Fruit fly (Drosophila melanogaster) whole organism, embryonic: Measurements from ENCODE around the gene Srrm234.
A peak's percentile ranks its signal among the peaks of the same experiment; 100 is the strongest.

Experiments used
- Awh ChIP-seq: fragments of 200-800 bp; sonication (Bioruptor generic); IDR thresholded peaks from 2 replicates; pipeline ENCODE4, ENCODE4 v1.3.6; 2022; ENCODE audit warnings: missing biosample characterization, missing genetic modification characterization
- Bgb ChIP-seq: fragments of 200-800 bp; sonication (Bioruptor generic); IDR thresholded peaks from 2 replicates; pipeline ENCODE4 v1.3.6; 2022; ENCODE audit warnings: missing biosample characterization, missing genetic modification characterization; ENCODE audit not compliant: partially characterized antibody
- Bteb2 ChIP-seq: fragments of 200-800 bp; sonication (Bioruptor generic); optimal IDR thresholded peaks from 2 replicates; lab custom pipeline; 2016; ENCODE audit warnings: missing biosample characterization, missing genetic modification characterization
- CG10267 ChIP-seq: fragments of 200-800 bp; sonication (Bioruptor generic); optimal IDR thresholded peaks from 2 replicates; lab custom pipeline; 2018; ENCODE audit warnings: missing biosample characterization, mild to moderate bottlenecking, missing genetic modification characterization, moderate library complexity
- CG11398 ChIP-seq: fragments of 200-800 bp; sonication (Bioruptor generic); optimal IDR thresholded peaks from 2 replicates; lab custom pipeline; 2016; ENCODE audit warnings: missing biosample characterization, missing genetic modification characterization
- CG12236 ChIP-seq: fragments of 200-800 bp; sonication (Bioruptor generic); optimal IDR thresholded peaks from 2 replicates; lab custom pipeline; 2016; ENCODE audit warnings: missing biosample characterization, missing genetic modification characterization
- CG14014 ChIP-seq: fragments of 200-800 bp; sonication (Bioruptor generic); IDR thresholded peaks from 2 replicates; pipeline ENCODE4 v1.3.6; 2022; ENCODE audit warnings: missing biosample characterization, missing genetic modification characterization
- CG14050 ChIP-seq: fragments of 200-800 bp; sonication (Bioruptor generic); IDR thresholded peaks from 3 replicates; pipeline ENCODE4 v1.3.6; 2022; ENCODE audit warnings: missing biosample characterization, missing genetic modification characterization
- CG14441 ChIP-seq: fragments of 200-800 bp; sonication (Bioruptor generic); IDR thresholded peaks from 2 replicates; pipeline ENCODE4 v1.3.6; 2022; ENCODE audit warnings: missing biosample characterization, missing genetic modification characterization
- CG17186 ChIP-seq: fragments of 200-800 bp; sonication (Bioruptor generic); optimal IDR thresholded peaks from 3 replicates; lab custom pipeline; 2017; ENCODE audit warnings: missing biosample characterization, missing genetic modification reagents, missing genetic modification characterization
- CG31224 ChIP-seq: fragments of 200-800 bp; sonication (Bioruptor generic); IDR thresholded peaks from 2 replicates; pipeline ENCODE4 v1.3.6; 2022; ENCODE audit warnings: missing biosample characterization, missing genetic modification characterization
- CG32767 ChIP-seq: fragments of 200-800 bp; sonication (Bioruptor generic); IDR thresholded peaks from 2 replicates; pipeline ENCODE4 v1.3.6; 2022; ENCODE audit warnings: missing biosample characterization, missing genetic modification characterization
- CG4820 ChIP-seq: fragments of 200-800 bp; sonication (Bioruptor generic); optimal IDR thresholded peaks from 3 replicates; lab custom pipeline; 2016; ENCODE audit warnings: missing biosample characterization, missing genetic modification characterization
- CG5953 ChIP-seq: fragments of 200-800 bp; sonication (Bioruptor generic); IDR thresholded peaks from 2 replicates; pipeline ENCODE4 v1.3.6; 2022; ENCODE audit warnings: missing biosample characterization, missing genetic modification characterization
- CG6254 ChIP-seq: fragments of 200-800 bp; sonication (Bioruptor generic); optimal IDR thresholded peaks from 3 replicates; lab custom pipeline; 2017; ENCODE audit warnings: mild to moderate bottlenecking, missing biosample characterization, missing genetic modification reagents, missing genetic modification characterization
- CG6272 ChIP-seq: fragments of 200-800 bp; sonication (Bioruptor generic); IDR thresholded peaks from 2 replicates; pipeline ENCODE4 v1.3.6; 2022; ENCODE audit warnings: missing biosample characterization, missing genetic modification characterization
- CG7271 ChIP-seq: fragments of 200-800 bp; sonication (Bioruptor generic); optimal IDR thresholded peaks from 2 replicates; lab custom pipeline; 2018; ENCODE audit warnings: missing biosample characterization, mild to moderate bottlenecking, missing genetic modification characterization, moderate library complexity
- CG7745 ChIP-seq: fragments of 200-800 bp; sonication (Bioruptor generic); optimal IDR thresholded peaks from 2 replicates; lab custom pipeline; 2018; ENCODE audit warnings: missing biosample characterization, mild to moderate bottlenecking, missing genetic modification characterization, moderate library complexity
- CG9876 ChIP-seq: fragments of 200-800 bp; sonication (Bioruptor generic); optimal IDR thresholded peaks from 2 replicates; lab custom pipeline; 2016; ENCODE audit warnings: missing biosample characterization, missing genetic modification characterization
- Chrac-16 ChIP-seq: fragments of 200-800 bp; sonication (Bioruptor generic); optimal IDR thresholded peaks from 3 replicates; lab custom pipeline; 2016; ENCODE audit warnings: missing biosample characterization, missing genetic modification characterization
- CoRest ChIP-seq: fragments of 200-800 bp; sonication (Bioruptor generic); optimal IDR thresholded peaks from 3 replicates; lab custom pipeline; 2018; ENCODE audit warnings: missing biosample characterization, mild to moderate bottlenecking, missing genetic modification characterization, moderate library complexity
- CrebB ChIP-seq: fragments of 200-800 bp; sonication (Bioruptor generic); optimal IDR thresholded peaks from 3 replicates; lab custom pipeline; 2018; ENCODE audit warnings: missing biosample characterization, mild to moderate bottlenecking, missing genetic modification characterization
- D19A ChIP-seq: fragments of 200-800 bp; optimal IDR thresholded peaks from 3 replicates; lab custom pipeline; 2019; ENCODE audit warnings: missing biosample characterization, mild to moderate bottlenecking, missing genetic modification characterization, moderate library complexity
- Dad ChIP-seq: fragments of 200-800 bp; sonication (Bioruptor generic); optimal IDR thresholded peaks from 3 replicates; lab custom pipeline; 2016; ENCODE audit warnings: missing biosample characterization, missing genetic modification characterization
- Dip2 ChIP-seq: fragments of 200-800 bp; sonication (Bioruptor generic); IDR thresholded peaks from 2 replicates; pipeline ENCODE4 v1.3.6; 2022; ENCODE audit warnings: missing biosample characterization, missing genetic modification characterization
- Dref ChIP-seq: fragments of 200-800 bp; sonication (Bioruptor generic); IDR thresholded peaks from 2 replicates; pipeline ENCODE4 v1.3.6; 2022; ENCODE audit warnings: missing biosample characterization, missing genetic modification characterization
- Ets97D ChIP-seq: fragments of 200-800 bp; sonication (Bioruptor generic); optimal IDR thresholded peaks from 3 replicates; lab custom pipeline; 2016; ENCODE audit warnings: missing biosample characterization, missing genetic modification characterization
- Mad ChIP-seq: fragments of 200-800 bp; sonication (Bioruptor generic); optimal IDR thresholded peaks from 2 replicates; lab custom pipeline; 2016; ENCODE audit warnings: missing biosample characterization, missing genetic modification characterization
- NFAT ChIP-seq: fragments of 200-800 bp; sonication (Bioruptor generic); IDR thresholded peaks from 2 replicates; pipeline ENCODE4 v1.3.6; 2022; ENCODE audit warnings: missing biosample characterization, missing genetic modification characterization
- Taf1 ChIP-seq: fragments of 200-800 bp; sonication (Bioruptor generic); IDR thresholded peaks from 2 replicates; pipeline ENCODE4 v1.3.6; 2022; ENCODE audit warnings: missing biosample characterization, missing genetic modification characterization
- Xrp1 ChIP-seq: fragments of 200-800 bp; sonication (Bioruptor generic); IDR thresholded peaks from 2 replicates; pipeline ENCODE4 v1.3.6; 2022; ENCODE audit warnings: missing biosample characterization, missing genetic modification characterization
- al ChIP-seq: fragments of 200-800 bp; sonication (Bioruptor generic); IDR thresholded peaks from 2 replicates; pipeline ENCODE4 v1.3.6; 2022; ENCODE audit warnings: missing biosample characterization, missing genetic modification characterization
- bcd ChIP-seq: fragments of 200-800 bp; sonication (Bioruptor generic); optimal IDR thresholded peaks from 2 replicates; lab custom pipeline; 2017; ENCODE audit warnings: missing biosample characterization, mild to moderate bottlenecking, missing genetic modification characterization
- btn ChIP-seq: fragments of 200-800 bp; sonication (Bioruptor generic); optimal IDR thresholded peaks from 2 replicates; lab custom pipeline; 2016; ENCODE audit warnings: missing biosample characterization, missing genetic modification characterization
- cas ChIP-seq: fragments of 200-800 bp; sonication (Bioruptor generic); IDR thresholded peaks from 2 replicates; pipeline ENCODE4 v1.3.6; 2022; ENCODE audit warnings: missing biosample characterization, missing genetic modification characterization
- chinmo ChIP-seq: fragments of 200-800 bp; sonication (Bioruptor generic); IDR thresholded peaks from 4 replicates; pipeline ENCODE4 v1.3.6; 2022; ENCODE audit warnings: missing biosample characterization, missing genetic modification characterization; ENCODE audit not compliant: partially characterized antibody
- chm ChIP-seq: fragments of 200-800 bp; sonication (Bioruptor generic); IDR thresholded peaks from 2 replicates; pipeline ENCODE4 v1.3.6; 2022; ENCODE audit warnings: missing biosample characterization, missing genetic modification characterization
- dan ChIP-seq: fragments of 200-800 bp; sonication (Bioruptor generic); IDR thresholded peaks from 2 replicates; pipeline ENCODE4 v1.3.6; 2022; ENCODE audit warnings: missing biosample characterization, missing genetic modification characterization
- ftz-f1 ChIP-seq: fragments of 200-800 bp; sonication (Bioruptor generic); optimal IDR thresholded peaks from 2 replicates; lab custom pipeline; 2016; ENCODE audit warnings: missing biosample characterization, missing genetic modification characterization
- grau ChIP-seq: fragments of 200-800 bp; optimal IDR thresholded peaks from 3 replicates; lab custom pipeline; 2019; ENCODE audit warnings: missing biosample characterization, mild to moderate bottlenecking, missing genetic modification characterization, moderate library complexity
- oc ChIP-seq: fragments of 200-800 bp; sonication (Bioruptor generic); optimal IDR thresholded peaks from 2 replicates; lab custom pipeline; 2018; ENCODE audit warnings: missing biosample characterization, mild to moderate bottlenecking, missing genetic modification characterization, moderate library complexity
- p53 ChIP-seq: fragments of 200-800 bp; sonication (Bioruptor generic); optimal IDR thresholded peaks from 2 replicates; lab custom pipeline; 2016; ENCODE audit warnings: missing biosample characterization, missing genetic modification characterization
- prd ChIP-seq, 3 experiments: fragments of >200 bp in 2 of 3; fragments of 200-800 bp in 1 of 3; sonication (Bioruptor generic) in 1 of 3; optimal IDR thresholded peaks in 2 of 3; IDR thresholded peaks in 1 of 3; 2 replicates in 2 of 3; 3 replicates in 1 of 3; pipeline versions ENCODE4 v1.3.6 to Lab custom; 2017 to 2022; ENCODE audit warnings: missing biosample characterization in 1 of 3, missing genetic modification characterization in 1 of 3
- sens-2 ChIP-seq: fragments of 200-800 bp; sonication (Bioruptor generic); IDR thresholded peaks from 2 replicates; pipeline ENCODE4 v1.3.6; 2022; ENCODE audit warnings: missing biosample characterization, missing genetic modification characterization
- slp2 ChIP-seq: fragments of 200-800 bp; sonication (Bioruptor generic); optimal IDR thresholded peaks from 2 replicates; lab custom pipeline; 2016; ENCODE audit warnings: missing biosample characterization, missing genetic modification characterization
- tap ChIP-seq: fragments of 200-800 bp; optimal IDR thresholded peaks from 3 replicates; lab custom pipeline; 2019; ENCODE audit warnings: missing biosample characterization, mild to moderate bottlenecking, missing genetic modification characterization, moderate library complexity
- trem ChIP-seq: fragments of 200-800 bp; optimal IDR thresholded peaks from 3 replicates; lab custom pipeline; 2019; ENCODE audit warnings: missing biosample characterization, mild to moderate bottlenecking, missing genetic modification characterization, moderate library complexity
- vfl ChIP-seq: fragments of 200-800 bp; sonication (Bioruptor generic); optimal IDR thresholded peaks from 2 replicates; lab custom pipeline; 2016; ENCODE audit warnings: missing biosample characterization, missing genetic modification characterization

Srrm234 gene

dm6 chr3L:1664876-1665275 lies at the start of gene Srrm234, which contains the start of gene CG7974 (continued):
- TF ChIP-seq prd (optimal IDR thresholded peaks at IDR 0.05; lab: Kevin White, UChicago) (no peak), prd (GFP tag; IDR thresholded peaks at IDR 0.05; lab: Robert Waterston, UW) (no peak), CG6272 (GFP tag; lab: Robert Waterston, UW) (no peak), slp2 (GFP tag; lab: Kevin White, UChicago) (no peak), dan (no peak), grau (tag; lab: Kevin White, UChicago) (peak; percentile 4), CG7745 (tag; lab: Kevin White, UChicago) (no peak), CG9876 (no peak), CoRest (tag; lab: Kevin White, UChicago) (no peak), sens-2 (GFP tag; lab: Robert Waterston, UW) (no peak), CG10267 (tag; lab: Kevin White, UChicago) (peak; percentile 37), chm (no peak), Dip2 (GFP tag; lab: Robert Waterston, UW) (no peak), trem (tag; lab: Kevin White, UChicago) (peak; percentile 55), bcd (GFP tag; lab: Kevin White, UChicago) (no peak), CrebB (tag; lab: Kevin White, UChicago) (no peak), CG17186 (GFP tag; lab: Kevin White, UChicago) (no peak), Bgb (GFP tag; lab: Robert Waterston, UW) (peak; percentile 38; the same call in 1 of the 2 replicates), CG31224 (no peak), CG14050 (GFP tag; lab: Robert Waterston, UW) (no peak), CG14441 (GFP tag; lab: Robert Waterston, UW) (no peak), Dad (GFP tag; lab: Kevin White, UChicago) (no peak), CG4820 (no peak), Awh (GFP tag; lab: Robert Waterston, UW) (no peak), Ets97D (GFP tag; lab: Kevin White, UChicago) (peak; percentile 58), Mad (GFP tag; lab: Kevin White, UChicago) (no peak), Taf1 (GFP tag; lab: Robert Waterston, UW) (no peak), vfl (GFP tag; lab: Kevin White, UChicago) (no peak), D19A (tag; lab: Kevin White, UChicago) (no peak), al (GFP tag; lab: Robert Waterston, UW) (no peak), cas (GFP tag; lab: Robert Waterston, UW) (no peak), chinmo (GFP tag; lab: Robert Waterston, UW) (0 out of 4 replicates have a peak, but pooled peaks have one; percentile 5), tap (tag; lab: Kevin White, UChicago) (no peak), CG7271 (no peak), Chrac-16 (GFP tag; lab: Kevin White, UChicago) (no peak), oc (tag; lab: Kevin White, UChicago) (no peak), btn (GFP tag; lab: Kevin White, UChicago) (no peak), CG14014 (no peak), p53 (no peak), Dref (GFP tag; lab: Robert Waterston, UW) (no peak), CG12236 (GFP tag; lab: Kevin White, UChicago) (no peak), CG6254 (GFP tag; lab: Kevin White, UChicago) (no peak), ftz-f1 (GFP tag; lab: Kevin White, UChicago) (no peak), Bteb2 (GFP tag; lab: Kevin White, UChicago) (no peak), CG32767 (GFP tag; lab: Robert Waterston, UW) (no peak), Xrp1 (GFP tag; lab: Robert Waterston, UW) (no peak), CG5953 (GFP tag; lab: Robert Waterston, UW) (no peak), NFAT (GFP tag; lab: Robert Waterston, UW) (no peak), CG11398 (GFP tag; lab: Kevin White, UChicago) (no peak)
